Worm (Caenorhabditis elegans) whole organism, L3 larva: Measurements from ENCODE around the gene H12D21.11.

Experiments
- R02D3.7 ChIP-seq: fragments of 150-350 bp; optimal IDR thresholded peaks from 2 replicates; lab custom pipeline; 2014; ENCODE audit warnings: missing biosample characterization, missing genetic modification characterization
- ZK546.5 ChIP-seq: sonication (generic microtip); optimal IDR thresholded peaks from 2 replicates; lab custom pipeline; 2017; ENCODE audit warnings: missing biosample characterization, missing genetic modification characterization
- aly-2 ChIP-seq: fragments of 150-350 bp; optimal IDR thresholded peaks from 2 replicates; lab custom pipeline; 2014; ENCODE audit warnings: missing biosample characterization, missing genetic modification characterization
- ceh-16 ChIP-seq: sonication (generic microtip); optimal IDR thresholded peaks from 2 replicates; lab custom pipeline; 2017; ENCODE audit warnings: missing biosample characterization, missing genetic modification characterization
- ceh-28 ChIP-seq: fragments of 150-350 bp; optimal IDR thresholded peaks from 2 replicates; lab custom pipeline; 2014; ENCODE audit warnings: missing biosample characterization, missing genetic modification reagents, missing genetic modification characterization
- ceh-82 ChIP-seq: fragments of 150-350 bp; optimal IDR thresholded peaks from 2 replicates; lab custom pipeline; 2014; ENCODE audit warnings: missing biosample characterization, missing genetic modification characterization
- ceh-9 ChIP-seq: sonication (generic microtip); optimal IDR thresholded peaks from 2 replicates; lab custom pipeline; 2018; ENCODE audit warnings: missing biosample characterization, missing genetic modification characterization
- egl-27 ChIP-seq: sonication (generic microtip); optimal IDR thresholded peaks from 4 replicates; lab custom pipeline; 2017; ENCODE audit warnings: missing biosample characterization, missing genetic modification reagents, missing genetic modification characterization
- egl-5 ChIP-seq: fragments of 150-350 bp; optimal IDR thresholded peaks from 2 replicates; lab custom pipeline; 2017; ENCODE audit warnings: missing biosample characterization, missing genetic modification reagents, missing genetic modification characterization, inconsistent platforms
- elt-1 ChIP-seq: fragments of 150-350 bp; optimal IDR thresholded peaks from 2 replicates; lab custom pipeline; 2014; ENCODE audit warnings: missing biosample characterization, missing genetic modification characterization
- elt-2 ChIP-seq: sonication (generic microtip); optimal IDR thresholded peaks from 2 replicates; lab custom pipeline; 2016; ENCODE audit warnings: missing genetic modification reagents, mild to moderate bottlenecking, missing genetic modification characterization, missing compliant biosample characterization
- elt-3 ChIP-seq, 3 experiments: fragments of 150-350 bp in 1 of 3; sonication (generic microtip) in 2 of 3; optimal IDR thresholded peaks; 2 replicates in 2 of 3; 4 replicates in 1 of 3; lab custom pipeline; 2014 to 2017; ENCODE audit warnings: missing biosample characterization in 3 of 3, missing genetic modification characterization in 3 of 3
- eor-1 ChIP-seq, 2 experiments: fragments of 150-350 bp; optimal IDR thresholded peaks; 2 replicates each; lab custom pipeline; 2014 to 2018; ENCODE audit warnings: missing biosample characterization in 2 of 2, missing genetic modification characterization in 2 of 2
- fkh-10 ChIP-seq: sonication (generic microtip); optimal IDR thresholded peaks from 2 replicates; lab custom pipeline; 2017; ENCODE audit warnings: missing biosample characterization, missing genetic modification reagents, missing genetic modification characterization
- fkh-2 ChIP-seq: fragments of 150-350 bp; optimal IDR thresholded peaks from 2 replicates; lab custom pipeline; 2014; ENCODE audit warnings: missing biosample characterization, missing genetic modification reagents, missing genetic modification characterization
- fos-1 ChIP-seq: fragments of 150-350 bp; optimal IDR thresholded peaks from 2 replicates; lab custom pipeline; 2014; ENCODE audit warnings: missing biosample characterization, missing genetic modification characterization
- hmg-11 ChIP-seq: sonication (generic microtip); optimal IDR thresholded peaks from 2 replicates; lab custom pipeline; 2016; ENCODE audit warnings: missing genetic modification characterization, missing compliant biosample characterization
- jun-1 ChIP-seq: fragments of 150-350 bp; optimal IDR thresholded peaks from 2 replicates; lab custom pipeline; 2014; ENCODE audit warnings: missing biosample characterization, missing genetic modification reagents, missing genetic modification characterization
- lin-15B ChIP-seq: fragments of 150-350 bp; optimal IDR thresholded peaks from 2 replicates; lab custom pipeline; 2014; ENCODE audit warnings: missing biosample characterization, missing genetic modification characterization
- lin-39 ChIP-seq: fragments of 150-350 bp; optimal IDR thresholded peaks from 2 replicates; lab custom pipeline; 2018; ENCODE audit warnings: missing biosample characterization, missing genetic modification reagents, missing genetic modification characterization
- nfya-1 ChIP-seq: sonication (generic microtip); optimal IDR thresholded peaks from 2 replicates; lab custom pipeline; 2017; ENCODE audit warnings: missing genetic modification characterization, mild to moderate bottlenecking, missing compliant biosample characterization, antibody characterized with exemption, moderate library complexity; ENCODE audit not compliant: insufficient read depth
- nhr-11 ChIP-seq: fragments of 150-350 bp; optimal IDR thresholded peaks from 2 replicates; lab custom pipeline; 2014; ENCODE audit warnings: missing biosample characterization, missing genetic modification characterization
- nhr-12 ChIP-seq: fragments of 150-350 bp; optimal IDR thresholded peaks from 2 replicates; lab custom pipeline; 2014; ENCODE audit warnings: missing biosample characterization, missing genetic modification characterization
- nhr-23 ChIP-seq: fragments of 150-350 bp; optimal IDR thresholded peaks from 2 replicates; lab custom pipeline; 2014; ENCODE audit warnings: missing biosample characterization, missing genetic modification reagents, missing genetic modification characterization
- nhr-237 ChIP-seq: fragments of 150-350 bp; optimal IDR thresholded peaks from 2 replicates; lab custom pipeline; 2014; ENCODE audit warnings: missing biosample characterization, missing genetic modification characterization
- nhr-25 ChIP-seq: sonication (generic microtip); optimal IDR thresholded peaks from 2 replicates; lab custom pipeline; 2017; ENCODE audit warnings: missing biosample characterization, missing genetic modification characterization
- nhr-28 ChIP-seq: fragments of 150-350 bp; optimal IDR thresholded peaks from 2 replicates; lab custom pipeline; 2014; ENCODE audit warnings: missing biosample characterization, missing genetic modification characterization
- nhr-43 ChIP-seq: sonication (generic microtip); optimal IDR thresholded peaks from 2 replicates; lab custom pipeline; 2016; ENCODE audit warnings: mild to moderate bottlenecking, missing genetic modification characterization, missing compliant biosample characterization; ENCODE audit not compliant: poor library complexity, severe bottlenecking
- nhr-67 ChIP-seq: fragments of 150-350 bp; optimal IDR thresholded peaks from 2 replicates; lab custom pipeline; 2014; ENCODE audit warnings: missing biosample characterization, missing genetic modification characterization
- nhr-76 ChIP-seq: fragments of 150-350 bp; sonication (generic microtip); optimal IDR thresholded peaks from 5 replicates; lab custom pipeline; 2014; ENCODE audit warnings: missing biosample characterization, missing genetic modification characterization
- nhr-77 ChIP-seq: fragments of 150-350 bp; optimal IDR thresholded peaks from 2 replicates; lab custom pipeline; 2014; ENCODE audit warnings: missing biosample characterization, missing genetic modification characterization
- pha-4 ChIP-seq: fragments of 150-350 bp; optimal IDR thresholded peaks from 2 replicates; lab custom pipeline; 2014; ENCODE audit warnings: missing biosample characterization, missing genetic modification reagents, missing genetic modification characterization
- sea-2 ChIP-seq: fragments of 150-350 bp; sonication (generic microtip); optimal IDR thresholded peaks from 4 replicates; lab custom pipeline; 2014; ENCODE audit warnings: missing biosample characterization, missing genetic modification reagents, missing genetic modification characterization
- snpc-4 ChIP-seq: fragments of 150-350 bp; optimal IDR thresholded peaks from 2 replicates; lab custom pipeline; 2014; ENCODE audit warnings: missing biosample characterization, missing genetic modification characterization
- unc-39 ChIP-seq: sonication (generic microtip); optimal IDR thresholded peaks from 4 replicates; lab custom pipeline; 2017; ENCODE audit warnings: missing biosample characterization, missing genetic modification characterization
- zag-1 ChIP-seq: fragments of 150-350 bp; optimal IDR thresholded peaks from 2 replicates; lab custom pipeline; 2014; ENCODE audit warnings: missing biosample characterization, missing genetic modification characterization
- ztf-11 ChIP-seq: fragments of 150-350 bp; optimal IDR thresholded peaks from 2 replicates; lab custom pipeline; 2014; ENCODE audit warnings: missing biosample characterization, missing genetic modification characterization
- ztf-4 ChIP-seq: fragments of 150-350 bp; optimal IDR thresholded peaks from 2 replicates; lab custom pipeline; 2014; ENCODE audit warnings: missing biosample characterization, missing genetic modification characterization

The H12D21.11 gene

DNA sequence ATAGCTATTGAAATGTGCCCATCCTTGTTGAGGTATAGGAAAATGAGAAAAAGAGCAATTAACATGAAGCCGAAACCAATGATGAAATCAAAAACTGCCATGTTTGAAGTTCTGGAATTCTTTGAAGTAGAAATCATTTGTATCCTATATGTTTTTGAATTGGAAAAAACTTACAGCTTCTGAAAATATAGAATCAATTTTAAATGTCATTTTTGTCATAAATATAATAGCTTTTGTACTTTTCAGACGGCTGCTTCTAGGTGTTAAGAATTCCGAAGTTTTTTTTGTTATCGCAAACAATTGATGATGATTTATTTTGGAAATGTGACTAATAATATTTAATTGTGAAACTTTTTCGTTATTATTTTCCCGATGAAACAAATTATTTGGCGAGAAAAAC, 31.3 kb downstream of the H12D21.11 start, which contains the start of gene C30G7.4:
Gene C30G7.4, minus strand, starts transcription at position 101 of the 400 bp plus-strand sequence.
- TF ChIP-seq nhr-43 (no peak), egl-5 (no peak), nhr-67 (tag; lab: Kevin White, UChicago) (no peak), lin-39 (tag; lab: Kevin White, UChicago) (no peak)

DNA sequence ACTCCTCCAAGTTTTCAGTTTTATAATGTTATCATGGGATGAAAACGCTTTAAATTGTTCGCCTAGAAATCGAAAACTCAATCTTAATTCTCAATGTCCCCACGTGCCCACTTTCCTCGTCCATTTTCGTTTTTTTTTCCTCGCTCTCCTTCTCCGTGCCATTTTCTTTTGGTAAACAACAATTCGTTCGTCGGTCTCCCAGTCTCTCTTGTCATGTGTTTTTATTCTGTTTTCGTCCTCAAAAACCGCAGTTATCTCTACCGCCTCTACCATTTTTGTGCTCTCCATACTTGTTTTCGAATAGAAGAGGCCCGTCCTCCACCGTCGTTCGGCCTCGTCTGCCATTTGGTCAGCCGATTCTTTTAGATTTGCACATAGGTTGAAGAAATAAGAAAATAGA, 32.9 kb downstream of the H12D21.11 start:
- no peak for TF ChIP-seq eor-1 (tag; optimal IDR thresholded peaks at IDR 0.05; lab: Kevin White, UChicago)
- no peak for TF ChIP-seq ceh-28 (tag; lab: Kevin White, UChicago)
- peak; percentile 86 for TF ChIP-seq pha-4 (tag; lab: Kevin White, UChicago)
- no peak for TF ChIP-seq nfya-1 (tag; lab: Kevin White, UChicago)
- TF ChIP-seq egl-27: no peak
- no peak for TF ChIP-seq nhr-77 (tag; lab: Kevin White, UChicago)
- TF ChIP-seq nhr-43: no peak
- TF ChIP-seq unc-39 (tag; lab: Kevin White, UChicago): no peak
- no peak for TF ChIP-seq nhr-11 (tag; lab: Kevin White, UChicago)
- no peak for TF ChIP-seq fkh-2 (tag; lab: Kevin White, UChicago)
- no peak for TF ChIP-seq jun-1 (tag; lab: Kevin White, UChicago)
- TF ChIP-seq lin-39 (tag; lab: Kevin White, UChicago): peak; percentile 61
- TF ChIP-seq ceh-82 (tag; lab: Kevin White, UChicago): no peak
- no peak for TF ChIP-seq elt-3 (tag; optimal IDR thresholded peaks at IDR 0.05; lab: Kevin White, UChicago)
- TF ChIP-seq fkh-10 (GFP tag; lab: Kevin White, UChicago): no peak
- TF ChIP-seq ztf-11 (tag; lab: Kevin White, UChicago): no peak
- no peak for TF ChIP-seq nhr-76
- no peak for TF ChIP-seq fos-1
- no peak for TF ChIP-seq R02D3.7 (tag; lab: Kevin White, UChicago)
- TF ChIP-seq aly-2 (tag; lab: Kevin White, UChicago): no peak
- no peak for TF ChIP-seq ceh-9
- no peak for TF ChIP-seq sea-2
- TF ChIP-seq hmg-11 (tag; lab: Kevin White, UChicago): peak; percentile 2
- TF ChIP-seq nhr-12 (tag; lab: Kevin White, UChicago): no peak
- TF ChIP-seq nhr-23 (tag; lab: Kevin White, UChicago): no peak

- TF ChIP-seq eor-1 (tag; optimal IDR thresholded peaks at IDR 0.05; lab: Kevin White, UChicago) (no peak), nhr-25 (no peak)
Observed at ce11 chrV:14949477-14949876, 33.8 kb downstream of the H12D21.11 start, which contains the start of gene hil-1. hil-1 (plus strand) TSS chrV:14949777.

- no peak for TF ChIP-seq nhr-12 (tag; lab: Kevin White, UChicago)
- TF ChIP-seq ceh-28 (tag; lab: Kevin White, UChicago): no peak
- no peak for TF ChIP-seq fos-1
- no peak for TF ChIP-seq lin-39 (tag; lab: Kevin White, UChicago)
- TF ChIP-seq elt-2 (tag; lab: Kevin White, UChicago): no peak
- no peak for TF ChIP-seq ZK546.5 (tag; lab: Kevin White, UChicago)
- no peak for TF ChIP-seq ceh-16 (tag; lab: Kevin White, UChicago)
- TF ChIP-seq ceh-9: no peak
- TF ChIP-seq lin-15B: no peak
- no peak for TF ChIP-seq ztf-4 (tag; lab: Kevin White, UChicago)
- TF ChIP-seq aly-2 (tag; lab: Kevin White, UChicago): no peak
- TF ChIP-seq zag-1 (tag; lab: Kevin White, UChicago): no peak
- TF ChIP-seq elt-1 (tag; lab: Kevin White, UChicago): no peak
- TF ChIP-seq nhr-237 (tag; lab: Kevin White, UChicago): no peak
- TF ChIP-seq nhr-28: no peak
- TF ChIP-seq snpc-4 (tag; lab: Kevin White, UChicago): no peak
- no peak for TF ChIP-seq nhr-67 (tag; lab: Kevin White, UChicago)
- TF ChIP-seq ztf-11 (tag; lab: Kevin White, UChicago): no peak
Observed at ce11 chrV:14954633-14955032, 38.9 kb downstream of the H12D21.11 start, which contains the start of gene C30G7.5. C30G7.5 (minus strand) TSS chrV:14954733.
